Fruit fly (Drosophila melanogaster) whole organism, prepupa: Measurements from ENCODE around the gene CG44098.

Experiments used
- Blimp-1 ChIP-seq: fragments of 200-800 bp; sonication (Bioruptor generic); optimal IDR thresholded peaks from 3 replicates; lab custom pipeline; 2017; ENCODE audit warnings: missing biosample characterization, missing genetic modification characterization, mild to moderate bottlenecking, moderate library complexity, missing genetic modification reagents
- CG10631 ChIP-seq: fragments of 200-800 bp; sonication (Bioruptor generic); optimal IDR thresholded peaks from 2 replicates; lab custom pipeline; 2016; ENCODE audit warnings: missing biosample characterization, missing genetic modification characterization
- CG10669 ChIP-seq: fragments of 200-800 bp; sonication (Bioruptor generic); optimal IDR thresholded peaks from 3 replicates; lab custom pipeline; 2018; ENCODE audit warnings: missing biosample characterization, mild to moderate bottlenecking, missing genetic modification characterization, moderate library complexity
- CG11294 ChIP-seq: fragments of 200-800 bp; sonication (Bioruptor generic); IDR thresholded peaks from 2 replicates; pipeline ENCODE4 v1.3.6; 2022; ENCODE audit warnings: missing biosample characterization, missing genetic modification characterization
- CG11762 ChIP-seq: fragments of 200-800 bp; sonication (Bioruptor generic); optimal IDR thresholded peaks from 3 replicates; lab custom pipeline; 2016; ENCODE audit warnings: missing biosample characterization, missing genetic modification characterization; ENCODE audit not compliant: insufficient read depth
- CG15336 ChIP-seq: fragments of 200-800 bp; sonication (Bioruptor generic); IDR thresholded peaks from 2 replicates; pipeline ENCODE4 v1.3.6; 2022; ENCODE audit warnings: missing biosample characterization, missing genetic modification characterization
- CG1621 ChIP-seq: fragments of 200-800 bp; sonication (Bioruptor generic); optimal IDR thresholded peaks from 3 replicates; lab custom pipeline; 2018; ENCODE audit warnings: missing biosample characterization, mild to moderate bottlenecking, missing genetic modification characterization
- CG16779 ChIP-seq: fragments of 200-800 bp; sonication (Bioruptor generic); optimal IDR thresholded peaks from 3 replicates; lab custom pipeline; 2017; ENCODE audit warnings: missing biosample characterization, mild to moderate bottlenecking, missing genetic modification characterization
- CG3032 ChIP-seq: fragments of 200-800 bp; optimal IDR thresholded peaks from 2 replicates; lab custom pipeline; 2019; ENCODE audit warnings: missing biosample characterization, mild to moderate bottlenecking, missing genetic modification characterization, moderate library complexity
- CG32006 ChIP-seq: fragments of 200-800 bp; sonication (Bioruptor generic); optimal IDR thresholded peaks from 3 replicates; lab custom pipeline; 2017; ENCODE audit warnings: missing biosample characterization, mild to moderate bottlenecking, missing genetic modification characterization
- CG34406 ChIP-seq: fragments of 200-800 bp; sonication (Bioruptor generic); optimal IDR thresholded peaks from 3 replicates; lab custom pipeline; 2016; ENCODE audit warnings: missing biosample characterization, missing genetic modification characterization
- CG3919 ChIP-seq: fragments of 200-800 bp; sonication (Bioruptor generic); optimal IDR thresholded peaks from 3 replicates; lab custom pipeline; 2016; ENCODE audit warnings: missing biosample characterization, missing genetic modification characterization
- CG4318 ChIP-seq: fragments of 200-800 bp; sonication (Bioruptor generic); optimal IDR thresholded peaks from 3 replicates; lab custom pipeline; 2017; ENCODE audit warnings: missing biosample characterization, mild to moderate bottlenecking, missing genetic modification characterization
- CG6163 ChIP-seq: fragments of 200-800 bp; sonication (Bioruptor generic); IDR thresholded peaks from 3 replicates; pipeline ENCODE4 v1.3.6; 2022; ENCODE audit warnings: missing biosample characterization, missing genetic modification characterization
- CG6276 ChIP-seq: fragments of 200-800 bp; sonication (Bioruptor generic); optimal IDR thresholded peaks from 2 replicates; lab custom pipeline; 2017; ENCODE audit warnings: missing biosample characterization, mild to moderate bottlenecking, missing genetic modification characterization
- CG6792 ChIP-seq: fragments of 200-800 bp; sonication (Bioruptor generic); optimal IDR thresholded peaks from 3 replicates; lab custom pipeline; 2016; ENCODE audit warnings: missing biosample characterization, missing genetic modification characterization
- CG6854 ChIP-seq: fragments of 200-800 bp; sonication (Bioruptor generic); optimal IDR thresholded peaks from 2 replicates; lab custom pipeline; 2017; ENCODE audit warnings: missing biosample characterization, mild to moderate bottlenecking, missing genetic modification characterization
- CG7368 ChIP-seq: fragments of 200-800 bp; sonication (Bioruptor generic); optimal IDR thresholded peaks from 3 replicates; lab custom pipeline; 2016; ENCODE audit warnings: missing biosample characterization, missing genetic modification characterization
- CG8119 ChIP-seq: fragments of 200-800 bp; sonication (Bioruptor generic); IDR thresholded peaks from 3 replicates; pipeline ENCODE4 v1.3.6; 2022; ENCODE audit warnings: missing biosample characterization, missing genetic modification characterization
- CG8632 ChIP-seq: fragments of 200-800 bp; sonication (Bioruptor generic); optimal IDR thresholded peaks from 3 replicates; lab custom pipeline; 2016; ENCODE audit warnings: missing biosample characterization, missing genetic modification characterization
- CG9139 ChIP-seq: fragments of 200-800 bp; sonication (Bioruptor generic); optimal IDR thresholded peaks from 3 replicates; lab custom pipeline; 2017; ENCODE audit warnings: missing biosample characterization, mild to moderate bottlenecking, missing genetic modification characterization
- Eip75B ChIP-seq: fragments of 200-800 bp; sonication (Bioruptor generic); optimal IDR thresholded peaks from 3 replicates; lab custom pipeline; 2016; ENCODE audit warnings: missing biosample characterization, missing genetic modification characterization
- Ets21C ChIP-seq: fragments of 200-800 bp; sonication (Bioruptor generic); optimal IDR thresholded peaks from 3 replicates; lab custom pipeline; 2016; ENCODE audit warnings: missing biosample characterization, missing genetic modification characterization
- Ets96B ChIP-seq: fragments of 200-800 bp; optimal IDR thresholded peaks from 2 replicates; lab custom pipeline; 2019; ENCODE audit warnings: missing biosample characterization, mild to moderate bottlenecking, missing genetic modification characterization, moderate library complexity
- Hr38 ChIP-seq: sonication (Bioruptor generic); optimal IDR thresholded peaks from 2 replicates; lab custom pipeline; 2016; ENCODE audit warnings: missing biosample characterization, missing genetic modification characterization
- Hr4 ChIP-seq: fragments of 200-800 bp; sonication (Bioruptor generic); optimal IDR thresholded peaks from 3 replicates; lab custom pipeline; 2016; ENCODE audit warnings: missing biosample characterization, missing genetic modification characterization
- Lpt ChIP-seq: fragments of 200-800 bp; sonication (Bioruptor generic); optimal IDR thresholded peaks from 3 replicates; lab custom pipeline; 2016; ENCODE audit warnings: missing biosample characterization, missing genetic modification characterization
- Met ChIP-seq: fragments of 200-800 bp; sonication (Bioruptor generic); optimal IDR thresholded peaks from 3 replicates; lab custom pipeline; 2016; ENCODE audit warnings: missing biosample characterization, missing genetic modification characterization
- OdsH ChIP-seq: fragments of 200-800 bp; sonication (Bioruptor generic); optimal IDR thresholded peaks from 3 replicates; lab custom pipeline; 2016; ENCODE audit warnings: missing biosample characterization, missing genetic modification characterization
- Sox102F ChIP-seq: fragments of 200-800 bp; sonication (Bioruptor generic); optimal IDR thresholded peaks from 2 replicates; lab custom pipeline; 2016; ENCODE audit warnings: missing biosample characterization, mild to moderate bottlenecking, missing genetic modification characterization
- Sox15 ChIP-seq: fragments of 200-800 bp; sonication (Bioruptor generic); optimal IDR thresholded peaks from 3 replicates; lab custom pipeline; 2016; ENCODE audit warnings: missing biosample characterization, missing genetic modification characterization
- achi ChIP-seq: fragments of 200-800 bp; sonication (Bioruptor generic); optimal IDR thresholded peaks from 3 replicates; lab custom pipeline; 2016; ENCODE audit warnings: missing biosample characterization, missing genetic modification characterization
- acj6 ChIP-seq: fragments of 200-800 bp; sonication (Bioruptor generic); optimal IDR thresholded peaks from 3 replicates; lab custom pipeline; 2016; ENCODE audit warnings: missing biosample characterization, missing genetic modification characterization
- cyc ChIP-seq: fragments of 200-800 bp; sonication (Bioruptor generic); optimal IDR thresholded peaks from 3 replicates; lab custom pipeline; 2016; ENCODE audit warnings: missing biosample characterization, missing genetic modification characterization
- dac ChIP-seq: fragments of 200-800 bp; sonication (Bioruptor generic); optimal IDR thresholded peaks from 2 replicates; lab custom pipeline; 2017; ENCODE audit warnings: missing biosample characterization, mild to moderate bottlenecking, missing genetic modification characterization
- eg ChIP-seq: fragments of 200-800 bp; sonication (Bioruptor generic); IDR thresholded peaks from 3 replicates; pipeline ENCODE4 v1.3.6; 2022; ENCODE audit warnings: missing biosample characterization, missing genetic modification characterization
- fd59A ChIP-seq: fragments of 200-800 bp; sonication (Bioruptor generic); optimal IDR thresholded peaks from 2 replicates; lab custom pipeline; 2017; ENCODE audit warnings: missing biosample characterization, mild to moderate bottlenecking, missing genetic modification characterization, missing genetic modification reagents
- fkh ChIP-seq: fragments of 200-800 bp; sonication (Bioruptor generic); optimal IDR thresholded peaks from 3 replicates; lab custom pipeline; 2017; ENCODE audit warnings: missing biosample characterization, mild to moderate bottlenecking, missing genetic modification characterization, moderate library complexity
- lz ChIP-seq: fragments of 200-800 bp; sonication (Bioruptor generic); optimal IDR thresholded peaks from 3 replicates; lab custom pipeline; 2016; ENCODE audit warnings: missing biosample characterization, missing genetic modification characterization
- net ChIP-seq: fragments of 200-800 bp; sonication (Bioruptor generic); optimal IDR thresholded peaks from 3 replicates; lab custom pipeline; 2016; ENCODE audit warnings: missing biosample characterization, missing genetic modification characterization
- pdm3 ChIP-seq: fragments of 200-800 bp; sonication (Bioruptor generic); optimal IDR thresholded peaks from 3 replicates; lab custom pipeline; 2016; ENCODE audit warnings: missing biosample characterization, missing genetic modification characterization
- salr ChIP-seq, 2 experiments: fragments of 200-800 bp; sonication (Bioruptor generic); optimal IDR thresholded peaks; 3 replicates each; lab custom pipeline; 2016 to 2018; ENCODE audit warnings: missing biosample characterization in 2 of 2, missing genetic modification characterization in 2 of 2, mild to moderate bottlenecking in 1 of 2
- spab ChIP-seq: fragments of 200-800 bp; sonication (Bioruptor generic); optimal IDR thresholded peaks from 2 replicates; lab custom pipeline; 2017; ENCODE audit warnings: missing biosample characterization, mild to moderate bottlenecking, missing genetic modification characterization, missing genetic modification reagents
- svp ChIP-seq: fragments of 200-800 bp; sonication (Bioruptor generic); peaks from one replicate; lab custom pipeline; 2016; ENCODE audit warnings: missing biosample characterization, missing genetic modification characterization
- vri ChIP-seq: fragments of 200-800 bp; sonication (Bioruptor generic); optimal IDR thresholded peaks from 3 replicates; lab custom pipeline; 2016; ENCODE audit warnings: missing biosample characterization, mild to moderate bottlenecking, missing genetic modification characterization

Gene CG44098

DNA sequence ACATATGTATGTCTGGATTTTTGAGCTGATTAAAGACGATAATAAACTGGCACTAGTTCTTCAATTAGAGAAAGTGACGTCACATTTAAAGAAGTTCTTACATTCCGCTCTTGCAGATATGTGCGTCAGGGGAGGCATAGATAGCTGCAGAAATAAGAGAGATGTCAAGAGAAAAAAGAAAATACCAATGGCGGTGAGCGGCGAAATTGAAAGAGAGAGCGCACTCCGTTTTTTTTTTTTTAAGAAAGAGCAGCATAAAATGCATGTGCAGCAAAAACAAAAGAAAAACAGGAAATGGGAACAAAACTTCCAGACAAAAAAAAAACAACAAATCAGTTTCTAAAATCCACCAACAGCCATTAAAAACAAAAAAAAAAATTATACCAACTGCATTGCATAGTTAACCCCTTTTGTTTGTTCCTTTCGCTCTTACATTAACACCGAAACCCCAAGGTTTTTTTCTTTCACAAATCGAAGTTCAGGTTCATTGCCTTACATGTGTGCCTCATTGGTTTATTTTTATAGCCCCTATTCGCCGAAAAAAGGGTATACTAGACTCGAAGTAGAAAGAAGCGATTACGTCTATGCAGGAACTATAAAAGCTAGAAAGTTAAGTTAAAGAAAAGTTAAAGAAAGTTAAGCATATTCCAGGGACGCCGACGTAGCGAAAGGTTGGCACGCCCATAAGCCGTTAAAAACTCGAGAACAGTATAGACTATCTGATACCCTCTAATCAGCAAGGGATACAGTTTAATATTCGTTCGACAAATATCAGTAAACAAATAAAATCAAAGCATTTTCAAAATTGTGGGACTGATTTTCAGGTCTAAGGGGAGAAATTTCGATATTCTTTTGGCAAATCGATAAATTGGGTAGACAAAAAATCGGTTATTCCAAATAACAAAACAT lies 32.2 kb downstream of the CG44098 start (continued):
- TF ChIP-seq CG3032 (tag; lab: Kevin White, UChicago) (peak; percentile 33), CG34406 (no peak), CG11762 (GFP tag; lab: Kevin White, UChicago) (peak; percentile 13), CG6854 (GFP tag; lab: Kevin White, UChicago) (peak; percentile 72), Lpt (GFP tag; lab: Kevin White, UChicago) (peak; percentile 77), salr (GFP tag; optimal IDR thresholded peaks at IDR 0.05; lab: Kevin White, UChicago) (peak in 1 of 2 experiments; percentile 22), Ets21C (GFP tag; lab: Kevin White, UChicago) (no peak)

DNA sequence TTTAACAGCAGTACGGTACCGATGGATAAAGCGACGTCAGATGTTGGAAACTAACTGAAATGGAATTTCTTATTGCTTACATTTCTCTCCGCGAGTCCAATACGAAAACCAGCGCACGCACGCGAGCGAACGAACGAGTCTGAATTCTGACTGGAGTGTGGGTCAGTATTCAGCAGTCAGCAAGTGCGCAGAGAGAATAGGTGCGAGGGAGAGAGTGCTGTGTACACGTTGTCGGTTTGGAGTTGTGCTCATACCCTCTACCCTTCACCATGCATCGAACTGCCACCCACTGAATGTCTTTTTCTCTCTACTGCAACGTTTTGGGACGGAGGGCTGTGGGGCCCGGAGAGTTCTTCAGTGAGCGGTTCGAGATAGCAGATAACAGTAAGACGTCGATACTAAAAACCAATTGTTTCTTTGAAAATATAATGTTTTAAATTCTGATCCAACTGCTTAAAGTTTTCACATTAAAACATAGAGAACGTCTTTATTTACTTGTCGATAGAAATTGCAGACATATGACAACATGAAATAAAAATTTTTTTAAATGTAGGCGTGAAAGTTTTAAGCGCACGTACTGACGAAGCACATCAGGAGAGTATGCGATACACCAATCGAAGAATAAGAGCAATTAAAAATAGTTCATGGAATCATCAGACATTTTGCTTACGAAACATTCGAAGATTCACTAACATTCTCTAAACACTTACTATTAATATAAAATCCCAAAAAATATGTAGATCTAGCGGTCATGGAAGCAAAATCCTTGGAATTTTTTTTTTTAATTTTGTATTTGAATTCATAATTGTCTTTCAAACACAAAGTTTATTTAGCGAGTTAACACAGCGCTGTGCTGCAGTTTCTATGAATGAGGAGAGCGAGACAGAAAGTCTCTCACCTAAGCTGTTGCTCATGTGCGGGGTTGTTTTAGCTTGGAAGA lies 33.2 kb downstream of the CG44098 start:
- TF ChIP-seq CG34406 (peak; percentile 79), CG11762 (GFP tag; lab: Kevin White, UChicago) (peak; percentile 78), fd59A (peak; percentile 73), CG11294 (GFP tag; lab: Robert Waterston, UW) (no peak), pdm3 (peak; percentile 93), CG10669 (GFP tag; lab: Kevin White, UChicago) (peak; percentile 70), Eip75B (GFP tag; lab: Kevin White, UChicago) (peak; percentile 89), OdsH (peak; percentile 91), CG8119 (GFP tag; lab: Robert Waterston, UW) (no peak), fkh (GFP tag; lab: Kevin White, UChicago) (peak; percentile 83), spab (GFP tag; lab: Kevin White, UChicago) (peak; percentile 70), Sox15 (GFP tag; lab: Kevin White, UChicago) (peak; percentile 81), Sox102F (peak; percentile 75), vri (peak; percentile 55), CG1621 (peak; percentile 1), acj6 (GFP tag; lab: Kevin White, UChicago) (peak; percentile 84), CG8632 (GFP tag; lab: Kevin White, UChicago) (peak; percentile 85), CG6792 (peak; percentile 90), CG3032 (tag; lab: Kevin White, UChicago) (peak; percentile 74), CG16779 (tag; lab: Kevin White, UChicago) (peak; percentile 40), dac (peak; percentile 82), cyc (GFP tag; lab: Kevin White, UChicago) (peak; percentile 82), CG6276 (peak; percentile 92), achi (GFP tag; lab: Kevin White, UChicago) (peak; percentile 85), CG3919 (GFP tag; lab: Kevin White, UChicago) (peak; percentile 86), Hr4 (GFP tag; lab: Kevin White, UChicago) (peak; percentile 95), lz (peak; percentile 88), eg (GFP tag; lab: Robert Waterston, UW) (no peak), CG4318 (GFP tag; lab: Kevin White, UChicago) (peak; percentile 94), Ets96B (peak; percentile 77), CG7368 (GFP tag; lab: Kevin White, UChicago) (peak; percentile 59), CG15336 (GFP tag; lab: Robert Waterston, UW) (no peak), Met (peak; percentile 90), CG6163 (GFP tag; lab: Robert Waterston, UW) (no peak), svp (GFP tag; lab: Kevin White, UChicago) (peak; percentile 94), CG9139 (GFP tag; lab: Kevin White, UChicago) (peak; percentile 63), Blimp-1 (GFP tag; lab: Kevin White, UChicago) (peak; percentile 48), Hr38 (GFP tag; lab: Kevin White, UChicago) (no peak), net (GFP tag; lab: Kevin White, UChicago) (peak; percentile 92), CG10631 (GFP tag; lab: Kevin White, UChicago) (peak; percentile 91), CG32006 (GFP tag; lab: Kevin White, UChicago) (peak; percentile 98)
